Fruit fly (Drosophila melanogaster): ENCODE data around the gene CG33298.

DNA sequence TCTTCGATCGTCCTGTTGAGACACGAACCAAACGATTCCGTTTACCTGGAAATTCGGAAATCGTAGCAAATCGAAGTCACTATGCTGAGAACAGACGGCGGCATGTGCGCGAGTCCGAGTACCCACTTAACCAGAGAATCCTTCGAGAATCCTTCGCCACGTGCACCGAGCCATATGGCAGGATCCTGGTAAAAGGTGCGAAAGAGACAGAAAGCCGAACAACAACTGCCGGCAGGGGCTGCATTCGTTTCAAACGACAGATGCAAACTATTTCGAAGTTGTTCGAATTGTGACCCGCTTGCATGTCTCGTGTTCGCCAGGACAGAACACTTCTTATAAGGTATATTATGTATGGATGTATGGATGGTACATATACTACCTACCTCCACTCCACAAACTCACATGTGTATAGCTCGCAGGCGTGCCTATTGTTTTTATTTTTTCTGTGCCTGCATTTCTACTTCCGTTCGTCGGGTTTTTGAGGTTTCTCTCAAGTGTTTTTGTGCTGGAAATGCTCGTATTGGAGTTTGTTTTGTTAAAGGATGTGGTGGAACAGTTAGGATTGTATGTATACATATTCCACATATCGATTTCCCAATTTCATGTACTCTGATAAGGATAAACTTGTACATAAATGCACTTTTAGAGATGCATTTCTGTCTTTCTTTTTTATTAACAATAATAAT, 40.8 kb upstream of the CG33298 start:
- TF ChIP-seq CrebA (GFP tag; optimal IDR thresholded peaks at IDR 0.05; ENCODE audit: borderline replicate concordance) (no peak), usp (GFP tag; optimal IDR thresholded peaks at IDR 0.05) (no peak), fru (GFP tag; optimal IDR thresholded peaks at IDR 0.05) (no peak), sv (GFP tag; optimal IDR thresholded peaks at IDR 0.05) (no peak), lola (GFP tag; optimal IDR thresholded peaks at IDR 0.05) (no peak), psq (GFP tag; optimal IDR thresholded peaks at IDR 0.05) (no peak), HLH106 (tag; optimal IDR thresholded peaks at IDR 0.05) (no peak), GATAd (GFP tag; optimal IDR thresholded peaks at IDR 0.05) (no peak), Myc (optimal IDR thresholded peaks at IDR 0.05) (no peak), br (GFP tag; optimal IDR thresholded peaks at IDR 0.05) (no peak)
